Fruit fly (Drosophila melanogaster) S2 (cell line): ENCODE data around the gene CG3581.

Source experiments
- CG8478 ChIP-seq: fragments of >200 bp; optimal IDR thresholded peaks from 2 replicates; lab custom pipeline; 2018
- CTCF ChIP-seq, 2 experiments: fragments of >200 bp; optimal IDR thresholded peaks; 2 replicates each; lab custom pipeline; 2018

The CG3581 gene

dm6 chr3R:19374689-19375088 lies at the start of gene CG3581:
CG3581 (minus strand) TSS chr3R:19374789.
- TF ChIP-seq CG8478 (no peak), CTCF (optimal IDR thresholded peaks at IDR 0.05; lab: Kevin White, UChicago) (no peak)

DNA sequence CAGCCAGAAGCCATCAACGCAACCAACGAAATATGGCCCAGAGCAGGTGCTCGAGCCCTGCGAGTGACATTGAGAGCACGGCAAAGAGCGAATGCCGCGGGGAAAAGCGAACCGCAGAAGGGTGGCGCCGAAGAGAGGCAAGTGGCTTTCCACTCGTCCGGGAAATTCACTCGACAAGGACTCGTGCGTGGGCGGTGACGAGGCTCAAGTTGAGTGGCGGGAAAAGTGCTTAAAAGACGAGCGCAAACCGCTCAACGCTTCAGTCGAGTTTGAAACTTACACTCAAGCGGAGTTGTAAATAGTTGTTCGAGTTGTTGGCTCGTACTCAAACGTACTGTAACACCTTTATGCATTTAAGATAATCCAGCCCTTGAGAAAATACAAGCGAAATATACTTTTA lies 37.8 kb upstream of the CG3581 start, which contains the start of gene CG31221:
Gene CG31221 (plus strand): TSS at position 256 of the 400 bp plus-strand sequence.
- TF ChIP-seq CTCF (optimal IDR thresholded peaks at IDR 0.05; lab: Kevin White, UChicago) (no peak), CG8478 (no peak)

DNA sequence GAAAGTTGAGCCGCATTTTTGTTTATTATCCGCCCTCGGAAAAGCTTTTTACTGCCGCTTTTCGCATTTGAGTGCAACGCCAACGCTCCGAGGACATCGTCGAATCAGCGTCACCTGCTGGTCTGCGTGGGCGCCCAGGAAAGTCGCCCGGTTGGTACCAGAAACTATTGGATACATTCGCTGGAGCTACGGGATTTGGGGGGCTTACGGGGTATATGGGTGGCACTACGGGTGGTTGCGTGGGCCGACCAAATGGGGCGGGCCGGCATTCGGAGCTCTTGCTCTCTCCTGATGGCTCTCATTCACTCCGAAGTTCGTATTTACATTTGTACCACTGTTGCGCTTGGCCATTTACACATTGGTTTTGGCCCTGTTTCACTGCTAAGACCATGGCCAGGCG lies 36.8 kb upstream of the CG3581 start:
- TF ChIP-seq CTCF (optimal IDR thresholded peaks at IDR 0.05; lab: Kevin White, UChicago) (no peak), CG8478 (no peak)

DNA sequence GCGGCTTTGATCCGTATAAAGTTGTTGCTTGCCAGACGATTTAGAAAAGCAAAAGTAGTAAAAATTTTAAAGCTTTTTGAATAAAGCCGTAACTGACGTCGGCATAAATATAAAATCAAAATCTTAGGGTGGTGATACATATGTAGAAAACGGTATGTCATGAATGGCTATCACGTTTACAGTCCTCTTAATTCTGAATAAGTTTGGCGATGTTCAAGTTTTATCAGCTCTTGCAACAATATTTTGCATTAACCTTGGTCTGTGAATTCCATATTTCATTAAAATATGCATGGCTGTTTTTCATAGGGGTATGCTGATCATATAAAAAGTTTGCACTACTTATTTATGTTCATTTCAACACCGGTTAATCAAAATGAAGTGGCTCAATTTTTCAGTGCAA lies 34.0 kb upstream of the CG3581 start, which contains the start of gene CG11626:
Gene CG11626 (plus strand): TSS at position 301 of the 400 bp plus-strand sequence.
- no peak for TF ChIP-seq CTCF (optimal IDR thresholded peaks at IDR 0.05; lab: Kevin White, UChicago)
- no peak for TF ChIP-seq CG8478

DNA sequence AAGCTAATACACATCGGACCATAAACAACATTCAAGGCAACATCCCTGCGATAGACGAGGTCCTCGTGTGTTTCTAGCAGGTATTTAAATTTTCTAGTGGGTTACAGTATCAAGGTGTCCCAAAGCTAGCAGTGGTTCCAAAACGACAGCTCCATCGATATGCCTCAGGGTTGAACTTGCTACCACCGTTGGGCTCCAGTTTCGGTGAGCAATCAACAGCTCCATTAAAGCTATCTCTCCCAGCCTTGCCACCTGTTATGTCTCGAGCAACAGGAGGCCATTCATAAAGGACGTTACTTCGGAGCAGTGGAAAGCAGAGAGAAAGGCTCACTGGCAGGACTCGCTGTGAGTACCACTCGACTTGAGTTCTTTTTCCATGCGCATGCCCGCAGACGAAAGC lies 32.3 kb upstream of the CG3581 start:
- no peak for TF ChIP-seq CG8478

dm6 chr3R:19404296-19404695 lies 29.7 kb upstream of the CG3581 start:
- TF ChIP-seq CG8478, result no peak
- no peak for TF ChIP-seq CTCF (optimal IDR thresholded peaks at IDR 0.05; lab: Kevin White, UChicago)

- TF ChIP-seq CG8478 (no peak), CTCF (optimal IDR thresholded peaks at IDR 0.05; lab: Kevin White, UChicago) (no peak)
These were observed 28.5 kb upstream of the CG3581 start, which contains the start of the genes Ino80 and Aptx for dm6 chr3R:19403096-19403515. Ino80 (minus strand) TSS chr3R:19403153. Aptx (plus strand) TSS chr3R:19403455.

- TF ChIP-seq CG8478 (no peak), CTCF (optimal IDR thresholded peaks at IDR 0.05; lab: Kevin White, UChicago) (no peak)
These were observed 23.9 kb upstream of the CG3581 start, which contains the start of gene CG31244 for dm6 chr3R:19398467-19398866. CG31244 (minus strand) TSS chr3R:19398567.

DNA sequence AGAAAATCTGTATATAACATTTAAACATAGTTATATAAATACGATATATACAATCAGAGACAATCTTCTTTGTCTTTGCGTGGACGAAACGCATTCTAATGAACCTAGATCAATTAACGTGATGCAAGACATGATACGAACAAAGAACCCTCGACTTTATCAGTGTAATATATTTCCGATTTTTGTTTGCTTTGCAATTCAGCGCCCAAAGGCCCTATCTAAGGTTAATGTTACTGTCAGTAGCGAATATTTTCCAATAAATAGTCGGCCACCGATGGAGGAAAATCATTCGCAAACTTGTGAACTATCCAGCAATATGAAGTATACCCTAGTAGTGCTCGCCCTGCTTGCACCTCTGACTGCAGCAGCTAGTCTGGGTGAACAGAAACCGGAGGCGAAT lies 18.5 kb upstream of the CG3581 start, which contains the start of gene CG3739:
Gene CG3739 (plus strand): TSS at position 301 of the 400 bp plus-strand sequence.
- no peak for TF ChIP-seq CTCF (optimal IDR thresholded peaks at IDR 0.05; lab: Kevin White, UChicago)
- TF ChIP-seq CG8478, result no peak

dm6 chr3R:19389919-19390318 lies 15.3 kb upstream of the CG3581 start, which contains the start of gene CG18493:
CG18493 (plus strand) TSS chr3R:19390270.
- TF ChIP-seq CTCF (optimal IDR thresholded peaks at IDR 0.05; lab: Kevin White, UChicago) (no peak), CG8478 (no peak)

DNA sequence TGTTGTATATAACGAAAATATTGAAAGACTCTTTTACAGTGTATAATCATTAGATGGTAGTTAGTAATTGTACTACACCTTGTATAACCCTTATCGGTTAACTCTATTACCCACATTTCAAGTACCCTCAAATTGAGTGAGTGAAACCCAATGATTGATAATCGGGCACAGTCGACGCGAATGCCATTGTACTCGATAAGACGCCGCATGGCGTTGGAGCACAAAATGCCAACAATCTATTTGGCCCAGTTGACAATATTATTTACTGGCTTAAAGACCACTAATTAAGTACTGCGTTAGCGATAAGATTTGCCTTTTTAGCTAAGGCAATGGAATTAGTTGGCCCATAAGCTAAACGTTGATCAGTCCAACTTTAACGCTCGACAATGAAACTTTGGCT lies 13.0 kb upstream of the CG3581 start, which contains the start of gene CG3734:
Gene CG3734 (plus strand): TSS at position 254 of the 400 bp plus-strand sequence.
- no peak for TF ChIP-seq CG8478
- no peak for TF ChIP-seq CTCF (optimal IDR thresholded peaks at IDR 0.05; lab: Kevin White, UChicago)

- no peak for TF ChIP-seq CG8478
- TF ChIP-seq CTCF (optimal IDR thresholded peaks at IDR 0.05; lab: Kevin White, UChicago), result no peak
These were observed 8.7 kb upstream of the CG3581 start for dm6 chr3R:19383298-19383697.

DNA sequence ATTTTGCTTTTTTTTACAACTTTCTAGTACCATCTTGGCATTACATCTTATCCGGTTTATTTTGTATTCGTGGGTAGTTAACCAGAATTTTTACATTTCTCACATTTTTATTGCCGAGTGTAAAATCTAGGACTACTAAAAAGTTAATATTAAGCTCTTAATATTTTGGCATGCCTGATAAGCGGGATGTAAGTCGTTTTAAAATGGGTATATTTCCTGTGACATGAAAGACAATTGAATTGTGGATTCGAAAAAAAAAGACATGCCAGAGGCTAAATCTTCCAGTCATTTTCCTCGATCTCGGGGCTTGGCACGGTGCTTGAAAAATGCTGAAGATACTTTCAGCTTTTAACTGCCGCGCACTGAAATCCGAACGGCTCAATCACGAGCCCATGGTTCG lies 2.5 kb upstream of the CG3581 start, which contains the start of gene CG31245:
Gene CG31245 (minus strand): TSS at position 101 of the 400 bp plus-strand sequence.
- TF ChIP-seq CG8478 (no peak), CTCF (optimal IDR thresholded peaks at IDR 0.05; lab: Kevin White, UChicago) (no peak)

DNA sequence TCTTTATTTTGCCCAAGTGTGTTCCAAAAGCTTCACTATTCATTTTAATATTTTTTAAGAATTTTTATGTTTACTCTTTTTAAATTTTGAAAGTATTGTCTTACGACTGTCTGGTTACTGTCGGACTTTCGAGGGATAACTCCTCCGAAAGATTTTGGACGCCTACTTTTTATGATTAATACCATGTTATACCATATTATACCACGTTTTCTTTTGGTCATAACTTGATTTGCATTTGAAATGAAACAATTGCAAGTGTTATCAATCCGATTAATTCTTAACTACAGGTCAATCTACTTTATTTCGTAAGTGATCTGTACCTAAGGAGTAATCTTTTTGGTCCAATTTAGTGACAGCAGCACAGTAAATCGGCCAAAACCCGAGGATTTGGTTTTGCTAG lies 1.3 kb upstream of the CG3581 start, which contains the start of gene CG31404:
Gene CG31404 (minus strand): TSS at position 101 of the 400 bp plus-strand sequence.
- no peak for TF ChIP-seq CG8478
- TF ChIP-seq CTCF (optimal IDR thresholded peaks at IDR 0.05; lab: Kevin White, UChicago), result no peak

- TF ChIP-seq CTCF (optimal IDR thresholded peaks at IDR 0.05; lab: Kevin White, UChicago), result no peak
These were observed 3.9 kb downstream of the CG3581 start for dm6 chr3R:19370693-19371092.

DNA sequence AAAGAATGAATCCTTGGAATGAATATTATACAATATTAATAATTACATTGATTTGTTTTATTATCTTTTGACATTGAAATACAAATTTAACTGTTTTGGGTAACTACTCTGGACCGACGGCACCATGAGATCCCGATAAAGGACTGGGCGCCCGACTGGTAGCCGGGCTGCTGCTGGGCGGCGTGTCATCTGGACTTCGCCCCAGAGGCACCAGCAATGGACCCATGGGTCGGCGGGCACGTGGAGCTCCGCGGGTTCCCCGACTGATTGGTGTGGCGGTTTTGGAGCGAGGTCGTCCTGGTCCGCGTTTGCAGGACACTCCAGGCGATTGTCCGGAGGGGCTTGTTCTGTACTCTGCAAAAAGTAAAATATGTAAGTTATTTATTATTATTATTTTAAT lies 5.5 kb downstream of the CG3581 start:
- TF ChIP-seq CTCF (optimal IDR thresholded peaks at IDR 0.05; lab: Kevin White, UChicago) (no peak), CG8478 (no peak)

dm6 chr3R:19362879-19363278 lies 11.7 kb downstream of the CG3581 start:
- no peak for TF ChIP-seq CG8478
- TF ChIP-seq CTCF (optimal IDR thresholded peaks at IDR 0.05; lab: Kevin White, UChicago), result no peak
